Worm (Caenorhabditis elegans) whole organism, young adult: ENCODE measurements around the gene ZK6.6.

Experiments
- B0035.1 ChIP-seq: sonication (generic microtip); optimal IDR thresholded peaks from 2 replicates; lab custom pipeline; 2016; ENCODE audit warnings: missing genetic modification characterization, mild to moderate bottlenecking, missing compliant biosample characterization, missing genotype, missing genetic modification reagents
- B0336.3 ChIP-seq: fragments of 200-800 bp; sonication (Bioruptor generic); IDR thresholded peaks from 2 replicates; pipeline ENCODE4 v1.3.6; 2022; ENCODE audit warnings: missing genetic modification characterization, missing compliant biosample characterization
- D2030.7 ChIP-seq: fragments of 200-800 bp; sonication (Bioruptor generic); IDR thresholded peaks from 2 replicates; pipeline ENCODE4 v1.3.6; 2022; ENCODE audit warnings: missing genetic modification reagents, missing genetic modification characterization, missing compliant biosample characterization
- F10E7.11 ChIP-seq: sonication (generic microtip); optimal IDR thresholded peaks from 2 replicates; lab custom pipeline; 2017; ENCODE audit warnings: mild to moderate bottlenecking, missing genetic modification characterization, moderate library complexity, missing compliant biosample characterization
- F22D6.2 ChIP-seq: sonication (generic microtip); optimal IDR thresholded peaks from 2 replicates; lab custom pipeline; 2016; ENCODE audit warnings: mild to moderate bottlenecking, missing genetic modification characterization, missing compliant biosample characterization
- F33H1.4 ChIP-seq: fragments of 200-800 bp; sonication (Bioruptor generic); IDR thresholded peaks from 2 replicates; pipeline ENCODE4 v1.3.6; 2022; ENCODE audit warnings: missing genetic modification reagents, missing genetic modification characterization, missing compliant biosample characterization
- F37B4.10 ChIP-seq: fragments of 200-800 bp; sonication (Bioruptor generic); IDR thresholded peaks from 2 replicates; pipeline ENCODE4 v1.3.6; 2022; ENCODE audit warnings: missing genetic modification characterization, missing compliant biosample characterization
- F39B2.1 ChIP-seq: fragments of 200-800 bp; sonication (Bioruptor generic); IDR thresholded peaks from 2 replicates; pipeline ENCODE4 v1.3.6; 2022; ENCODE audit warnings: missing genetic modification reagents, missing genetic modification characterization, missing compliant biosample characterization
- T26A5.8 ChIP-seq: sonication (generic microtip); optimal IDR thresholded peaks from 2 replicates; lab custom pipeline; 2016; ENCODE audit warnings: missing genetic modification characterization, missing compliant biosample characterization
- Y56A3A.18 ChIP-seq: fragments of 200-800 bp; sonication (Bioruptor generic); IDR thresholded peaks from 2 replicates; pipeline ENCODE4 v1.3.6; 2022; ENCODE audit warnings: missing genetic modification reagents, missing genetic modification characterization, missing compliant biosample characterization
- Y79H2A.3 ChIP-seq: fragments of 200-800 bp; sonication (Bioruptor generic); conservative IDR thresholded peaks from 2 replicates; pipeline ENCODE4 v1.3.6; 2022; ENCODE audit warnings: missing genetic modification reagents, missing genetic modification characterization, missing compliant biosample characterization
- ZK185.1 ChIP-seq: sonication (generic microtip); optimal IDR thresholded peaks from 2 replicates; lab custom pipeline; 2016; ENCODE audit warnings: mild to moderate bottlenecking, missing genetic modification characterization, missing compliant biosample characterization; ENCODE audit not compliant: poor library complexity, severe bottlenecking
- akir-1 ChIP-seq: fragments of 200-800 bp; sonication (Bioruptor generic); optimal IDR thresholded peaks from 2 replicates; lab custom pipeline; 2018; ENCODE audit warnings: mild to moderate bottlenecking, missing genetic modification characterization, moderate library complexity, missing compliant biosample characterization
- aptf-2 ChIP-seq: fragments of 200-800 bp; sonication (Bioruptor generic); conservative IDR thresholded peaks from 2 replicates; pipeline ENCODE4 v1.3.6; 2022; ENCODE audit warnings: missing genetic modification reagents, missing genetic modification characterization, missing compliant biosample characterization
- athp-1 ChIP-seq: sonication (generic microtip); optimal IDR thresholded peaks from 2 replicates; lab custom pipeline; 2017; ENCODE audit warnings: mild to moderate bottlenecking, missing genetic modification characterization, missing compliant biosample characterization
- attf-3 ChIP-seq: fragments of 200-800 bp; sonication (Bioruptor generic); conservative IDR thresholded peaks from 2 replicates; pipeline ENCODE4 v1.3.6; 2022; ENCODE audit warnings: missing genetic modification reagents, missing genetic modification characterization, missing compliant biosample characterization
- attf-5 ChIP-seq: fragments of 200-800 bp; sonication (Bioruptor generic); optimal IDR thresholded peaks from 2 replicates; lab custom pipeline; 2018; ENCODE audit warnings: mild to moderate bottlenecking, missing genetic modification characterization, missing compliant biosample characterization
- attf-6 ChIP-seq: fragments of 200-800 bp; sonication (Bioruptor generic); IDR thresholded peaks from 2 replicates; pipeline ENCODE4 v1.3.6; 2022; ENCODE audit warnings: missing genetic modification reagents, missing genetic modification characterization, missing compliant biosample characterization
- bed-1 ChIP-seq: fragments of 200-800 bp; sonication (Bioruptor generic); IDR thresholded peaks from 2 replicates; pipeline ENCODE4 v1.3.6; 2022; ENCODE audit warnings: missing genetic modification reagents, missing genetic modification characterization, missing compliant biosample characterization
- ceh-100 ChIP-seq: fragments of 200-800 bp; sonication (Bioruptor generic); IDR thresholded peaks from 2 replicates; pipeline ENCODE4 v1.3.6; 2022; ENCODE audit warnings: missing genetic modification reagents, missing genetic modification characterization, missing compliant biosample characterization
- ceh-40 ChIP-seq: fragments of 200-800 bp; sonication (Bioruptor generic); IDR thresholded peaks from 2 replicates; pipeline ENCODE4 v1.3.6; 2022; ENCODE audit warnings: missing genetic modification characterization, missing compliant biosample characterization
- die-1 ChIP-seq: sonication (generic microtip); optimal IDR thresholded peaks from 2 replicates; lab custom pipeline; 2016; ENCODE audit warnings: missing genotype, mild to moderate bottlenecking, missing genetic modification characterization, missing compliant biosample characterization
- dpff-1 ChIP-seq: sonication (generic microtip); optimal IDR thresholded peaks from 2 replicates; lab custom pipeline; 2017; ENCODE audit warnings: mild to moderate bottlenecking, missing genetic modification characterization, missing compliant biosample characterization
- dpl-1 ChIP-seq: fragments of 150-350 bp; optimal IDR thresholded peaks from 2 replicates; lab custom pipeline; 2014; ENCODE audit warnings: missing biosample characterization, missing genetic modification reagents, missing genetic modification characterization
- egl-44 ChIP-seq: fragments of 200-800 bp; sonication (Bioruptor generic); IDR thresholded peaks from 2 replicates; pipeline ENCODE4 v1.3.6; 2022; ENCODE audit warnings: missing genetic modification reagents, missing genetic modification characterization, missing compliant biosample characterization
- hrde-1 ChIP-seq: sonication (generic microtip); optimal IDR thresholded peaks from 2 replicates; lab custom pipeline; 2016; ENCODE audit warnings: missing genetic modification characterization, mild to moderate bottlenecking, missing compliant biosample characterization, moderate library complexity, missing genotype, missing genetic modification reagents, borderline replicate concordance
- hsf-1 ChIP-seq: fragments of 200-800 bp; sonication (Bioruptor generic); IDR thresholded peaks from 2 replicates; pipeline ENCODE4 v1.3.6; 2022; ENCODE audit warnings: missing genetic modification reagents, missing genetic modification characterization, missing compliant biosample characterization
- lag-1 ChIP-seq: fragments of 200-800 bp; sonication (Bioruptor generic); IDR thresholded peaks from 2 replicates; pipeline ENCODE4 v1.3.6; 2022; ENCODE audit warnings: missing genetic modification reagents, missing genetic modification characterization, missing compliant biosample characterization
- lin-54 ChIP-seq: fragments of 200-800 bp; sonication (Bioruptor generic); optimal IDR thresholded peaks from 2 replicates; lab custom pipeline; 2018; ENCODE audit warnings: mild to moderate bottlenecking, missing genetic modification characterization, missing compliant biosample characterization
- madf-3 ChIP-seq: fragments of 200-800 bp; sonication (Bioruptor generic); IDR thresholded peaks from 2 replicates; pipeline ENCODE4 v1.3.6; 2022; ENCODE audit warnings: missing genetic modification reagents, missing genetic modification characterization, missing compliant biosample characterization
- madf-8 ChIP-seq: fragments of 200-800 bp; sonication (Bioruptor generic); conservative IDR thresholded peaks from 2 replicates; pipeline ENCODE4 v1.3.6; 2022; ENCODE audit warnings: missing genetic modification reagents, missing genetic modification characterization, missing compliant biosample characterization
- mes-4 ChIP-seq: sonication (generic microtip); optimal IDR thresholded peaks from 2 replicates; lab custom pipeline; 2016; ENCODE audit warnings: missing genotype, missing genetic modification characterization, missing compliant biosample characterization
- nfya-2 ChIP-seq: fragments of 200-800 bp; sonication (Bioruptor generic); IDR thresholded peaks from 2 replicates; pipeline ENCODE4 v1.3.6; 2022; ENCODE audit warnings: missing genetic modification reagents, missing genetic modification characterization, missing compliant biosample characterization
- nhr-120 ChIP-seq: fragments of 200-800 bp; sonication (Bioruptor generic); IDR thresholded peaks from 2 replicates; pipeline ENCODE4 v1.3.6; 2022; ENCODE audit warnings: missing genetic modification characterization, missing compliant biosample characterization
- rpc-1 ChIP-seq, 2 experiments: fragments of 150-350 bp in 1 of 2; sonication (generic microtip) in 1 of 2; optimal IDR thresholded peaks; 2 replicates each; lab custom pipeline; 2014 to 2018; ENCODE audit warnings: missing biosample characterization in 1 of 2, missing genetic modification characterization in 1 of 2, missing genetic modification reagents in 1 of 2, missing genotype in 1 of 2
- snpc-1.3 ChIP-seq: sonication (generic microtip); optimal IDR thresholded peaks from 2 replicates; lab custom pipeline; 2017; ENCODE audit warnings: missing genetic modification characterization, mild to moderate bottlenecking, missing compliant biosample characterization, antibody characterized with exemption, moderate library complexity, missing genotype, missing genetic modification reagents; ENCODE audit not compliant: insufficient read depth
- unc-130 ChIP-seq: sonication (generic microtip); optimal IDR thresholded peaks from 2 replicates; lab custom pipeline; 2016; ENCODE audit warnings: missing genetic modification reagents, missing genetic modification characterization, missing compliant biosample characterization
- unc-62 ChIP-seq: fragments of 150-350 bp; optimal IDR thresholded peaks from 2 replicates; lab custom pipeline; 2014; ENCODE audit warnings: missing biosample characterization, missing genetic modification reagents, missing genetic modification characterization
- ztf-28 ChIP-seq: fragments of 200-800 bp; sonication (Bioruptor generic); IDR thresholded peaks from 2 replicates; pipeline ENCODE4 v1.3.6; 2022; ENCODE audit warnings: missing genetic modification reagents, missing genetic modification characterization, missing compliant biosample characterization

Gene ZK6.6

DNA sequence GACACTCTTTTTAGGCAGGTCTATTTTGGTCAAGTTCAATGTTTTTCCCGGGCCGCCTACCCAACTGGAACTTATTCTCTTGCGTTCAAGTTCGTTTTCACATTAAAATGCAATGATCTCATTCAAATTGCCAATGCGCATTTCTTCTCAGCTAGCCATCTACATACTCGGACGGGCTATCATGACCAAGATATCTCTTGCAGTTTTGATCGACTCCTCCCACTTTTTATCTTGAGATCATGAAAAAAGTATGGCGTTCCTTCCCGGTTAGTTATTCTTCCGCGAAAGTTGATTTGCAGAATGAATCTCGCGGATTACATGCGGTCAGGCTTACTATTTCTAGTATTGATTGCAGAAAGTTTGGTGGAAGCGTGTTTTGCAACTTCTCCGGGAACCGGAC is 45.4 kb downstream of the ZK6.6 start, which contains the start of gene B0554.2:
Gene B0554.2 (plus strand): TSS at position 301 of the 400 bp plus-strand sequence.
- TF ChIP-seq egl-44 (GFP tag; lab: Robert Waterston, UW) = no peak
- no peak for TF ChIP-seq nfya-2
- TF ChIP-seq ztf-28 (GFP tag; lab: Robert Waterston, UW) = no peak
- no peak for TF ChIP-seq die-1 (tag; lab: Kevin White, UChicago)
- no peak for TF ChIP-seq F10E7.11 (tag; lab: Kevin White, UChicago)
- no peak for TF ChIP-seq madf-3 (GFP tag; lab: Robert Waterston, UW)
- no peak for TF ChIP-seq hsf-1 (GFP tag; lab: Robert Waterston, UW)
- no peak for TF ChIP-seq bed-1 (GFP tag; lab: Robert Waterston, UW)
- TF ChIP-seq unc-62 (GFP tag; lab: Kevin White, UChicago) = no peak
- no peak for TF ChIP-seq mes-4 (tag; lab: Kevin White, UChicago)
- TF ChIP-seq attf-5 = no peak
- TF ChIP-seq Y79H2A.3 (GFP tag; lab: Robert Waterston, UW) = no peak
- no peak for TF ChIP-seq D2030.7 (GFP tag; lab: Robert Waterston, UW)
- no peak for TF ChIP-seq F33H1.4 (GFP tag; lab: Robert Waterston, UW)
- no peak for TF ChIP-seq nhr-120 (GFP tag; lab: Robert Waterston, UW)
- no peak for TF ChIP-seq lag-1 (GFP tag; lab: Robert Waterston, UW)
- TF ChIP-seq F37B4.10 = no peak
- TF ChIP-seq attf-3 (GFP tag; lab: Robert Waterston, UW) = no peak
- no peak for TF ChIP-seq lin-54
- TF ChIP-seq, all 124 proteins: peak for 0

DNA sequence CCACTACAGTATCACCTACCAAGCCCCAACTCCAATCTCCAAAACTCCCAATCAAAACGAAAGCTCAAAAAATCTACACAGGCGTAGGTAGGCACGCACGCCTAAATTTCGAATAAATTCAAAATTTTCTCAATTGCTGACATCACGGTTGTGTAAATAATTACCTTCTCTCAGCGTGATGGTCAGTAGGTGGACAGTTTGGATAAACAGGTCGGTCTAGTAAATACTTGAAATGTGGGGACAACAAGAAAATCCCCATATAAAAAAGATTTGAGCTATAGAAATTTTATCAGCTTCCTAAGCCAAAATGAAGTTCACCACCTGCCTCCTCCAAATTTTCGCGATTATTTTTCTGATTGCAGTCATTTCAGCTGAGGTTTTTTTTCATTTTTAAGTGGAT is 49.6 kb downstream of the ZK6.6 start, which contains the start of gene B0554.1:
Gene B0554.1 (plus strand): TSS at position 301 of the 400 bp plus-strand sequence.
- TF ChIP-seq athp-1 (tag; lab: Kevin White, UChicago) (no peak), unc-130 (no peak), dpl-1 (GFP tag; lab: Kevin White, UChicago) (no peak), D2030.7 (GFP tag; lab: Robert Waterston, UW) (no peak), rpc-1 (optimal IDR thresholded peaks at IDR 0.05; lab: Kevin White, UChicago) (no peak), rpc-1 (tag; optimal IDR thresholded peaks at IDR 0.05; lab: Kevin White, UChicago) (no peak), F39B2.1 (no peak), hrde-1 (tag; lab: Kevin White, UChicago) (no peak), attf-6 (no peak), snpc-1.3 (tag; lab: Kevin White, UChicago) (no peak), aptf-2 (GFP tag; lab: Robert Waterston, UW) (no peak), T26A5.8 (no peak), ZK185.1 (tag; lab: Kevin White, UChicago) (no peak), ztf-28 (GFP tag; lab: Robert Waterston, UW) (no peak), die-1 (tag; lab: Kevin White, UChicago) (no peak), ceh-40 (GFP tag; lab: Robert Waterston, UW) (no peak), attf-3 (GFP tag; lab: Robert Waterston, UW) (no peak), attf-5 (no peak), Y56A3A.18 (GFP tag; lab: Robert Waterston, UW) (no peak)

DNA sequence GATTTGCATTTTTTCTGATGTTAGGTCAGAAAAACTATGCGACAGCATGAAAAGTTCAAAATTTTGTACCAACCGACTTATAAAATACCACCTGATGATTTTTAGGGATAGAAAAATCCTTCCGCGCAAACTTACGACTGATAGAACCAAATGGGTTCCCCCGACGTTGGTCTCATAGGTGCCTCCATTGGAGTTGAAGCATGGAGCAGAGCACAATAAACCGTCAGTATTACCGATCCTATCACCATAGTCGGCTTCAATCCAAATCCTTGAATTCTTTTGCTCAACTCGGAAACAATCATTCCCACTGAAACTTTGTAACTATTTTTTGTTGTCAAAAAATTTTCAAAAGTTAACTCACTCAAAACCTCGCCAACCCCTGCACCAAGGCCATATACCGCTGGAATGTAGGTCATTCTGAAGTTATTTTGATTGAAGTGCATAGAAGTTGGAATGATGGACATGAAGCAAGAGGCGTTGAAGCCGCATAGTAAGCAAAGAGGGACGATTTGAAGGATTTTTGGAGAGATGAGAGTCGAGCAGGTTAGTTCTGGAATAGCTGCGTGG is 50.8 kb downstream of the ZK6.6 start:
- TF ChIP-seq B0035.1 (tag; lab: Kevin White, UChicago) (no peak), dpff-1 (no peak), madf-8 (GFP tag; lab: Robert Waterston, UW) (no peak), ceh-100 (GFP tag; lab: Robert Waterston, UW) (no peak), rpc-1 (optimal IDR thresholded peaks at IDR 0.05; lab: Kevin White, UChicago) (no peak), rpc-1 (tag; optimal IDR thresholded peaks at IDR 0.05; lab: Kevin White, UChicago) (no peak), F22D6.2 (tag; lab: Kevin White, UChicago) (no peak), unc-62 (GFP tag; lab: Kevin White, UChicago) (no peak), B0336.3 (no peak), akir-1 (GFP tag; lab: Kevin White, UChicago) (no peak)
